Worm (Caenorhabditis elegans): ENCODE measurements around the gene pgap-2.

DNA sequence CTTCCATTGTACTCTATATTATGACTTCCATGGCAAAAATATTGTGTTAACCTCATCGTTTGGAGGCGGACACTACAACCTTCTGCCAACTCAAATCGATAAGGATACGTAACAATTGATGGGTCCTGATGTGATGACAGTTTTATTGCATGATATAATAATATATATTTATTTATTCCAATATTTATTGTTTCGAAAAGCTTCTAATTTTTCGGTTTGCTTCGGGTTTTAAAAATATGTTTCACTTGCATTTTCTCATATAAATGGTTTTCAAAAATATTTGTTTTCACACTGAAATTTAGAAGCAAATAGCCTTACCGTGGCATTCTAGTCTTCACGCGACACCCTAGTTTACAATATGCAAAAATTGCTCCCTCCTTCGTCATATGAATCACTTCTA is 1.4 kb downstream of the pgap-2 start, which contains the start of gene T04A8.13:
- TF ChIP-seq pqm-1 (tag; optimal IDR thresholded peaks at IDR 0.05) (no peak), lin-15B (tag; optimal IDR thresholded peaks at IDR 0.05) (no peak), egl-27 (tag; optimal IDR thresholded peaks at IDR 0.05) (no peak), ceh-16 (tag; optimal IDR thresholded peaks at IDR 0.05) (no peak), fkh-2 (tag; optimal IDR thresholded peaks at IDR 0.05) (no peak), nhr-23 (tag; optimal IDR thresholded peaks at IDR 0.05) (no peak), skn-1 (tag; optimal IDR thresholded peaks at IDR 0.05) (no peak), nhr-28 (tag; optimal IDR thresholded peaks at IDR 0.05) (no peak), nhr-76 (tag; optimal IDR thresholded peaks at IDR 0.05) (no peak), ceh-82 (tag; optimal IDR thresholded peaks at IDR 0.05) (no peak), ztf-11 (tag; optimal IDR thresholded peaks at IDR 0.05) (no peak), R02D3.7 (tag; optimal IDR thresholded peaks at IDR 0.05) (no peak), snpc-4 (tag; optimal IDR thresholded peaks at IDR 0.05) (no peak), ama-1 (optimal IDR thresholded peaks at IDR 0.05) (no peak)
